1 worm cellular context compared by ENCODE assay signal in genomic region chrII:11042878-11043331, ce11.
TF ChIP-seq lines count a peak whose summit lies in the region.

No protein-coding gene starts in this region.

TF ChIP-seq in whole organism, L4 larva, 104 proteins besides CTCF, POLR2A, EP300 and RAD21 (continued from another document):
- TF ChIP-seq duxl-1 (tag; optimal IDR thresholded peaks at IDR 0.05; lab: Kevin White, UChicago; ENCODE audit: poor library complexity) (peak; percentile 59), zfp-2 (tag; optimal IDR thresholded peaks at IDR 0.05; lab: Kevin White, UChicago) (no peak), tag-97 (GFP tag; IDR thresholded peaks at IDR 0.05; lab: Robert Waterston, UW) (no peak), lsy-2 (tag; optimal IDR thresholded peaks at IDR 0.05; lab: Kevin White, UChicago) (peak; percentile 54 to 75), ceh-44 (GFP tag; IDR thresholded peaks at IDR 0.05; lab: Robert Waterston, UW) (no peak), jun-1 (tag; optimal IDR thresholded peaks at IDR 0.05; lab: Kevin White, UChicago) (peak; percentile 38), nhr-111 (GFP tag; optimal IDR thresholded peaks at IDR 0.05; lab: Kevin White, UChicago) (no peak), nhr-11 (tag; optimal IDR thresholded peaks at IDR 0.05; lab: Kevin White, UChicago) (peak; percentile 58), spr-1 (tag; optimal IDR thresholded peaks at IDR 0.05; lab: Kevin White, UChicago) (peak; percentile 16), ama-1 (optimal IDR thresholded peaks at IDR 0.05; lab: Kevin White, UChicago) (peak; percentile 60), F10B5.3 (tag; optimal IDR thresholded peaks at IDR 0.05; lab: Kevin White, UChicago) (no peak), hmg-1.1 (GFP tag; IDR thresholded peaks at IDR 0.05; lab: Robert Waterston, UW) (peak; percentile 89), nhr-237 (tag; optimal IDR thresholded peaks at IDR 0.05; lab: Kevin White, UChicago) (no peak), lin-1 (GFP tag; IDR thresholded peaks at IDR 0.05; lab: Robert Waterston, UW) (no peak; the same call in 1 of the 2 replicates), attf-4 (tag; optimal IDR thresholded peaks at IDR 0.05; lab: Kevin White, UChicago) (no peak), F44E2.7 (GFP tag; IDR thresholded peaks at IDR 0.05; lab: Robert Waterston, UW) (no peak), dve-1 (tag; optimal IDR thresholded peaks at IDR 0.05; lab: Kevin White, UChicago; ENCODE audit: insufficient read depth) (peak; percentile 69), daf-19 (GFP tag; conservative IDR thresholded peaks at IDR 0.05; lab: Robert Waterston, UW) (no peak), pha-4 (GFP tag; IDR thresholded peaks at IDR 0.05; lab: Robert Waterston, UW) (peak; percentile 75), pha-4 (tag; optimal IDR thresholded peaks at IDR 0.05; lab: Kevin White, UChicago) (no peak), set-16 (GFP tag; IDR thresholded peaks at IDR 0.05; lab: Robert Waterston, UW) (peak; percentile 85), dmd-9 (GFP tag; IDR thresholded peaks at IDR 0.05; lab: Robert Waterston, UW) (no peak), madf-9 (GFP tag; conservative IDR thresholded peaks at IDR 0.05; lab: Robert Waterston, UW) (0 out of 2 replicates have a peak, but pooled peaks have one; percentile 13), php-3 (GFP tag; IDR thresholded peaks at IDR 0.05; lab: Robert Waterston, UW) (no peak), mep-1 (tag; optimal IDR thresholded peaks at IDR 0.05; lab: Kevin White, UChicago) (peak; percentile 92), daf-16 (GFP tag; optimal IDR thresholded peaks at IDR 0.05; lab: Kevin White, UChicago) (peak in 1 of 2 experiments; percentile 13), daf-16 (tag; optimal IDR thresholded peaks at IDR 0.05; lab: Kevin White, UChicago) (peak; percentile 67), ZK337.2 (GFP tag; IDR thresholded peaks at IDR 0.05; lab: Robert Waterston, UW) (no peak), snpc-4 (tag; optimal IDR thresholded peaks at IDR 0.05; lab: Kevin White, UChicago) (no peak), cey-2 (tag; optimal IDR thresholded peaks at IDR 0.05; lab: Kevin White, UChicago; ENCODE audit: borderline replicate concordance, insufficient read depth) (no peak), tra-1 (GFP tag; IDR thresholded peaks at IDR 0.05; lab: Robert Waterston, UW) (0 out of 2 replicates have a peak, but pooled peaks have one; percentile 14), Y105C5A.15 (GFP tag; IDR thresholded peaks at IDR 0.05; lab: Robert Waterston, UW) (no peak), ceh-62 (tag; optimal IDR thresholded peaks at IDR 0.05; lab: Kevin White, UChicago) (no peak), ztf-7 (tag; optimal IDR thresholded peaks at IDR 0.05; lab: Kevin White, UChicago) (no peak), sdz-12 (GFP tag; optimal IDR thresholded peaks at IDR 0.05; lab: Kevin White, UChicago) (no peak), fos-1 (tag; optimal IDR thresholded peaks at IDR 0.05; lab: Kevin White, UChicago) (no peak), nhr-42 (GFP tag; IDR thresholded peaks at IDR 0.05; lab: Robert Waterston, UW) (no peak), nhr-28 (tag; optimal IDR thresholded peaks at IDR 0.05; lab: Kevin White, UChicago) (peak; percentile 91), nhr-6 (tag; optimal IDR thresholded peaks at IDR 0.05; lab: Kevin White, UChicago) (peak; percentile 88), aly-2 (tag; optimal IDR thresholded peaks at IDR 0.05; lab: Kevin White, UChicago) (no peak), dpl-1 (GFP tag; optimal IDR thresholded peaks at IDR 0.05; lab: Kevin White, UChicago) (peak; percentile 58), saeg-2 (GFP tag; IDR thresholded peaks at IDR 0.05; lab: Robert Waterston, UW) (no peak), daf-8 (GFP tag; IDR thresholded peaks at IDR 0.05; lab: Robert Waterston, UW) (no peak)
